Worm (Caenorhabditis elegans) whole organism, mixed stage, embryonic: Measurements from ENCODE around the gene arrd-17.

Experiments used
- lsy-2 ChIP-seq: fragments of 150-350 bp; optimal IDR thresholded peaks from 2 replicates; lab custom pipeline; 2014; ENCODE audit warnings: missing biosample characterization, missing genetic modification characterization
- nhr-12 ChIP-seq: fragments of 150-350 bp; optimal IDR thresholded peaks from 2 replicates; lab custom pipeline; 2014; ENCODE audit warnings: missing biosample characterization, missing genetic modification characterization
- nhr-28 ChIP-seq: fragments of 150-350 bp; optimal IDR thresholded peaks from 2 replicates; lab custom pipeline; 2014; ENCODE audit warnings: missing biosample characterization, missing genetic modification characterization
- unc-62 ChIP-seq: fragments of 150-350 bp; optimal IDR thresholded peaks from 2 replicates; lab custom pipeline; 2014; ENCODE audit warnings: missing biosample characterization, missing genetic modification reagents, missing genetic modification characterization

- TF ChIP-seq unc-62 (GFP tag; lab: Kevin White, UChicago) (no peak), nhr-28 (tag; lab: Kevin White, UChicago) (no peak), nhr-12 (no peak), lsy-2 (no peak)
Measured at ce11 chrIII:13672654-13673330, 42.2 kb upstream of the arrd-17 start, which contains the start of gene aqp-11.
